Fruit fly (Drosophila melanogaster): Measurements from ENCODE around the gene CG31464.
A peak's percentile ranks its signal among the peaks of the same experiment; 100 is the strongest.

The CG31464 gene

dm6 chr3R:8256040-8256439, 35.0 kb upstream of the CG31464 start (continued):
- TF ChIP-seq jing (GFP tag; optimal IDR thresholded peaks at IDR 0.05) (no peak), p53 (GFP tag; optimal IDR thresholded peaks at IDR 0.05) (no peak), CG2120 (GFP tag; optimal IDR thresholded peaks at IDR 0.05) (peak; percentile 61), eve (GFP tag; optimal IDR thresholded peaks at IDR 0.05) (no peak), seq (GFP tag; IDR thresholded peaks at IDR 0.05) (no peak), dpn (GFP tag; optimal IDR thresholded peaks at IDR 0.05) (no peak), D19A (tag; optimal IDR thresholded peaks at IDR 0.05) (no peak), tx (GFP tag; optimal IDR thresholded peaks at IDR 0.05) (no peak), CG8359 (GFP tag; optimal IDR thresholded peaks at IDR 0.05; ENCODE audit: borderline replicate concordance) (no peak), Lpt (GFP tag; optimal IDR thresholded peaks at IDR 0.05) (no peak), CG31388 (GFP tag; optimal IDR thresholded peaks at IDR 0.05) (no peak), CG7963 (GFP tag; IDR thresholded peaks at IDR 0.05; ENCODE audit: partially characterized antibody) (no peak), ranshi (GFP tag; IDR thresholded peaks at IDR 0.05) (0 out of 2 replicates have a peak, but pooled peaks have one; percentile 17), CG1603 (tag; optimal IDR thresholded peaks at IDR 0.05) (peak; percentile 11), gfzf (GFP tag; optimal IDR thresholded peaks at IDR 0.05) (no peak), Oli (tag; optimal IDR thresholded peaks at IDR 0.05) (peak; percentile 7), ssp (GFP tag; IDR thresholded peaks at IDR 0.05) (no peak), sob (GFP tag; IDR thresholded peaks at IDR 0.05) (no peak), Opbp (GFP tag; IDR thresholded peaks at IDR 0.05; ENCODE audit: partially characterized antibody) (no peak), CG6654 (GFP tag; optimal IDR thresholded peaks at IDR 0.05) (no peak), CG31224 (GFP tag; IDR thresholded peaks at IDR 0.05) (no peak), CG3838 (GFP tag; optimal IDR thresholded peaks at IDR 0.05) (no peak), tgo (GFP tag; IDR thresholded peaks at IDR 0.05) (no peak), Med (GFP tag) (peak; percentile 83), az2 (GFP tag; optimal IDR thresholded peaks at IDR 0.05) (no peak), wor (GFP tag; IDR thresholded peaks at IDR 0.05) (no peak), C15 (GFP tag; IDR thresholded peaks at IDR 0.05) (no peak), kah (GFP tag; optimal IDR thresholded peaks at IDR 0.05) (no peak), tio (GFP tag; optimal IDR thresholded peaks at IDR 0.05) (no peak), CG2712 (tag; optimal IDR thresholded peaks at IDR 0.05) (peak; percentile 12), CG10274 (GFP tag; optimal IDR thresholded peaks at IDR 0.05) (no peak), CG3407 (GFP tag; optimal IDR thresholded peaks at IDR 0.05) (no peak), CG14050 (GFP tag; IDR thresholded peaks at IDR 0.05) (no peak), vvl (GFP tag; IDR thresholded peaks at IDR 0.05) (no peak), CHES-1-like (GFP tag; optimal IDR thresholded peaks at IDR 0.05) (no peak), gt (GFP tag; IDR thresholded peaks at IDR 0.05) (no peak), fd102C (GFP tag; optimal IDR thresholded peaks at IDR 0.05) (no peak), Chrac-16 (GFP tag; optimal IDR thresholded peaks at IDR 0.05) (no peak), Scr (GFP tag; IDR thresholded peaks at IDR 0.05; ENCODE audit: partially characterized antibody) (no peak), CG3281 (GFP tag; optimal IDR thresholded peaks at IDR 0.05) (peak; percentile 45), CG34224 (GFP tag; IDR thresholded peaks at IDR 0.05; ENCODE audit: partially characterized antibody) (no peak), TFAM (GFP tag; optimal IDR thresholded peaks at IDR 0.05) (no peak), CG4820 (GFP tag; optimal IDR thresholded peaks at IDR 0.05) (no peak), CG8765 (GFP tag; IDR thresholded peaks at IDR 0.05) (no peak), lmd (GFP tag; IDR thresholded peaks at IDR 0.05) (peak; percentile 37; the same call in 1 of the 2 replicates), Sox102F (GFP tag; optimal IDR thresholded peaks at IDR 0.05) (peak; percentile 34), bsh (GFP tag; optimal IDR thresholded peaks at IDR 0.05) (peak in 1 of 2 experiments; percentile 9), hbn (GFP tag; IDR thresholded peaks at IDR 0.05; ENCODE audit: partially characterized antibody) (no peak), CG9727 (GFP tag; optimal IDR thresholded peaks at IDR 0.05) (peak; percentile 23), z (GFP tag; IDR thresholded peaks at IDR 0.05) (no peak), CG15011 (GFP tag; optimal IDR thresholded peaks at IDR 0.05) (no peak), CG6765 (GFP tag; optimal IDR thresholded peaks at IDR 0.05) (no peak)
